Fruit fly (Drosophila melanogaster): ENCODE results near the gene Strump.

The Strump gene

dm6 chr3L:16160420-16161069 is 38.7 kb downstream of the Strump start (continued):
- TF ChIP-seq pzg (GFP tag; optimal IDR thresholded peaks at IDR 0.05) (no peak), CG7745 (tag; optimal IDR thresholded peaks at IDR 0.05) (no peak), eyg (GFP tag; optimal IDR thresholded peaks at IDR 0.05) (peak; percentile 61), CG3281 (GFP tag; optimal IDR thresholded peaks at IDR 0.05) (peak; percentile 77), bbx (GFP tag; IDR thresholded peaks at IDR 0.05; ENCODE audit: partially characterized antibody) (no peak), BtbVII (GFP tag; optimal IDR thresholded peaks at IDR 0.05) (peak; percentile 73), Blimp-1 (GFP tag; optimal IDR thresholded peaks at IDR 0.05) (peak; percentile 63), disco-r (GFP tag; optimal IDR thresholded peaks at IDR 0.05) (peak; percentile 9), Usf (GFP tag; optimal IDR thresholded peaks at IDR 0.05) (peak; percentile 42), ci (GFP tag; IDR thresholded peaks at IDR 0.05) (no peak), Oaz (GFP tag; IDR thresholded peaks at IDR 0.05) (peak; percentile 13; the same call in 1 of the 2 replicates), MESR4 (GFP tag; optimal IDR thresholded peaks at IDR 0.05) (no peak), D (optimal IDR thresholded peaks at IDR 0.05) (no peak), D (GFP tag; optimal IDR thresholded peaks at IDR 0.05) (peak; percentile 13), CG12104 (GFP tag; optimal IDR thresholded peaks at IDR 0.05) (peak; percentile 42), crp (GFP tag; optimal IDR thresholded peaks at IDR 0.05) (no peak), CG1529 (GFP tag; optimal IDR thresholded peaks at IDR 0.05) (peak; percentile 12), CG6813 (GFP tag; optimal IDR thresholded peaks at IDR 0.05) (no peak), CG6175 (GFP tag; IDR thresholded peaks at IDR 0.05) (no peak), CG6254 (GFP tag; optimal IDR thresholded peaks at IDR 0.05) (no peak), D19B (GFP tag; optimal IDR thresholded peaks at IDR 0.05) (no peak), NC2β (GFP tag; optimal IDR thresholded peaks at IDR 0.05) (peak; percentile 1), CG1792 (GFP tag; optimal IDR thresholded peaks at IDR 0.05) (peak; percentile 41), CG2889 (GFP tag; IDR thresholded peaks at IDR 0.05) (no peak), fu2 (GFP tag; optimal IDR thresholded peaks at IDR 0.05) (peak; percentile 60), pum (GFP tag; optimal IDR thresholded peaks at IDR 0.05) (peak; percentile 60), ftz-f1 (GFP tag; optimal IDR thresholded peaks at IDR 0.05) (peak; percentile 11), CG18011 (GFP tag; optimal IDR thresholded peaks at IDR 0.05) (no peak), crol (GFP tag; IDR thresholded peaks at IDR 0.05) (no peak), knrl (GFP tag; IDR thresholded peaks at IDR 0.05; ENCODE audit: partially characterized antibody) (no peak), row (GFP tag; IDR thresholded peaks at IDR 0.05) (peak; percentile 87), fd3F (GFP tag; optimal IDR thresholded peaks at IDR 0.05) (peak; percentile 70), Ada2b (GFP tag; IDR thresholded peaks at IDR 0.05) (no peak), CG7928 (GFP tag; optimal IDR thresholded peaks at IDR 0.05) (peak; percentile 15), fru (optimal IDR thresholded peaks at IDR 0.05) (no peak), CG8388 (GFP tag; optimal IDR thresholded peaks at IDR 0.05) (peak; percentile 48), CG10267 (tag; optimal IDR thresholded peaks at IDR 0.05) (no peak), Opbp (GFP tag; IDR thresholded peaks at IDR 0.05; ENCODE audit: partially characterized antibody) (no peak), CG3163 (GFP tag; optimal IDR thresholded peaks at IDR 0.05) (peak; percentile 16), CG32532 (GFP tag; IDR thresholded peaks at IDR 0.05) (no peak), CG10979 (tag; optimal IDR thresholded peaks at IDR 0.05) (peak; percentile 49), Atf3 (GFP tag; optimal IDR thresholded peaks at IDR 0.05) (no peak), ap (GFP tag; IDR thresholded peaks at IDR 0.05) (0 out of 2 replicates have a peak, but pooled peaks have one; percentile 26), CG11398 (GFP tag; optimal IDR thresholded peaks at IDR 0.05) (peak; percentile 37), HHEX (GFP tag; optimal IDR thresholded peaks at IDR 0.05) (peak; percentile 68), ewg (GFP tag; optimal IDR thresholded peaks at IDR 0.05) (peak; percentile 28), CG2129 (GFP tag; IDR thresholded peaks at IDR 0.05; ENCODE audit: partially characterized antibody) (no peak), HLH54F (GFP tag; optimal IDR thresholded peaks at IDR 0.05) (peak; percentile 62), CG32772 (GFP tag; IDR thresholded peaks at IDR 0.05) (no peak), CG2116 (GFP tag; optimal IDR thresholded peaks at IDR 0.05) (no peak)
